Worm (Caenorhabditis elegans) whole organism, L4 larva: ENCODE data around the gene Y41D4B.4.

Source experiments
- F37D6.2 ChIP-seq: sonication (generic microtip); optimal IDR thresholded peaks from 2 replicates; lab custom pipeline; 2016; ENCODE audit warnings: mild to moderate bottlenecking, missing genetic modification characterization, missing compliant biosample characterization
- F49E8.2 ChIP-seq: sonication (generic microtip); optimal IDR thresholded peaks from 2 replicates; lab custom pipeline; 2016; ENCODE audit warnings: missing compliant biosample characterization, mild to moderate bottlenecking, missing genetic modification characterization, borderline replicate concordance
- T20F7.1 ChIP-seq: fragments of 200-800 bp; sonication (Bioruptor generic); optimal IDR thresholded peaks from 2 replicates; lab custom pipeline; 2018; ENCODE audit warnings: mild to moderate bottlenecking, missing genetic modification characterization, missing compliant biosample characterization
- Y105C5A.15 ChIP-seq: fragments of 200-800 bp; sonication (Bioruptor generic); IDR thresholded peaks from 2 replicates; pipeline ENCODE4 v1.3.6; 2022; ENCODE audit warnings: missing genetic modification characterization, missing compliant biosample characterization
- aha-1 ChIP-seq: fragments of 150-350 bp; peaks from one replicate; lab custom pipeline; 2014; ENCODE audit warnings: missing biosample characterization, missing genetic modification characterization
- ama-1 ChIP-seq: fragments of 150-350 bp; optimal IDR thresholded peaks from 2 replicates; lab custom pipeline; 2014; ENCODE audit warnings: inconsistent platforms, mixed read lengths
- arid-1 ChIP-seq: fragments of 200-800 bp; sonication (Bioruptor generic); conservative IDR thresholded peaks from 2 replicates; pipeline ENCODE4 v1.3.6; 2022; ENCODE audit warnings: missing genetic modification reagents, missing genetic modification characterization, missing compliant biosample characterization
- ceh-32 ChIP-seq: sonication (generic microtip); optimal IDR thresholded peaks from 2 replicates; lab custom pipeline; 2016; ENCODE audit warnings: mild to moderate bottlenecking, missing genetic modification characterization, missing compliant biosample characterization; ENCODE audit not compliant: poor library complexity
- ceh-82 ChIP-seq: sonication (generic microtip); optimal IDR thresholded peaks from 2 replicates; lab custom pipeline; 2017; ENCODE audit warnings: missing biosample characterization, missing genetic modification characterization
- ces-1 ChIP-seq: fragments of 150-350 bp; sonication (generic microtip); optimal IDR thresholded peaks from 4 replicates; lab custom pipeline; 2014; ENCODE audit warnings: missing biosample characterization, missing genetic modification reagents, missing genetic modification characterization
- cey-2 ChIP-seq: sonication (generic microtip); optimal IDR thresholded peaks from 3 replicates; lab custom pipeline; 2017; ENCODE audit warnings: missing genetic modification characterization, mild to moderate bottlenecking, missing compliant biosample characterization, antibody characterized with exemption, borderline replicate concordance; ENCODE audit not compliant: insufficient read depth
- daf-8 ChIP-seq: fragments of 200-800 bp; sonication (Bioruptor generic); IDR thresholded peaks from 2 replicates; pipeline ENCODE4 v1.3.6; 2022; ENCODE audit warnings: missing genetic modification characterization, missing compliant biosample characterization
- dmd-6 ChIP-seq: fragments of 200-800 bp; sonication (Bioruptor generic); IDR thresholded peaks from 2 replicates; pipeline ENCODE4 v1.3.6; 2022; ENCODE audit warnings: missing genetic modification reagents, missing genetic modification characterization, missing compliant biosample characterization
- dve-1 ChIP-seq: sonication (generic microtip); optimal IDR thresholded peaks from 2 replicates; lab custom pipeline; 2017; ENCODE audit warnings: antibody characterized with exemption, mild to moderate bottlenecking, missing genetic modification characterization, missing compliant biosample characterization; ENCODE audit not compliant: insufficient read depth
- hif-1 ChIP-seq, 2 experiments: sonication (generic microtip); optimal IDR thresholded peaks; 2 replicates each; lab custom pipeline; 2016 to 2017; ENCODE audit warnings: missing compliant biosample characterization in 2 of 2, missing genetic modification characterization in 2 of 2, missing genetic modification reagents in 2 of 2, missing genotype in 2 of 2, mild to moderate bottlenecking in 1 of 2
- hlh-11 ChIP-seq: fragments of 200-800 bp; sonication (Bioruptor generic); optimal IDR thresholded peaks from 2 replicates; lab custom pipeline; 2018; ENCODE audit warnings: mild to moderate bottlenecking, missing genetic modification characterization, missing compliant biosample characterization
- hlh-30 ChIP-seq: sonication (generic microtip); optimal IDR thresholded peaks from 2 replicates; lab custom pipeline; 2017; ENCODE audit warnings: antibody characterized with exemption, mild to moderate bottlenecking, missing genetic modification characterization, missing compliant biosample characterization; ENCODE audit not compliant: insufficient read depth
- jun-1 ChIP-seq: fragments of 150-350 bp; optimal IDR thresholded peaks from 2 replicates; lab custom pipeline; 2014; ENCODE audit warnings: missing biosample characterization, missing genetic modification reagents, missing genetic modification characterization
- lim-7 ChIP-seq: fragments of 200-800 bp; sonication (Bioruptor generic); IDR thresholded peaks from 2 replicates; pipeline ENCODE4 v1.3.6; 2022; ENCODE audit warnings: missing genetic modification characterization, missing compliant biosample characterization
- lin-1 ChIP-seq: fragments of 200-800 bp; sonication (Bioruptor generic); IDR thresholded peaks from 2 replicates; pipeline ENCODE4 v1.3.6; 2022; ENCODE audit warnings: missing genetic modification reagents, missing genetic modification characterization, missing compliant biosample characterization
- lin-15B ChIP-seq: fragments of 150-350 bp; sonication (generic microtip); optimal IDR thresholded peaks from 3 replicates; lab custom pipeline; 2014; ENCODE audit warnings: missing biosample characterization, missing genetic modification characterization
- lin-29 ChIP-seq: fragments of 200-800 bp; sonication (Bioruptor generic); IDR thresholded peaks from 2 replicates; pipeline ENCODE4 v1.3.6; 2022; ENCODE audit warnings: missing genetic modification reagents, missing genetic modification characterization, missing compliant biosample characterization
- lin-38 ChIP-seq: fragments of 200-800 bp; sonication (Bioruptor generic); IDR thresholded peaks from 2 replicates; pipeline ENCODE4 v1.3.6; 2022; ENCODE audit warnings: missing genetic modification reagents, missing genetic modification characterization, missing compliant biosample characterization
- lsy-2 ChIP-seq, 2 experiments: fragments of 150-350 bp in 1 of 2; sonication (generic microtip) in 1 of 2; optimal IDR thresholded peaks; 2 replicates each; lab custom pipeline; 2014 to 2017; ENCODE audit warnings: missing biosample characterization in 2 of 2, missing genetic modification characterization in 2 of 2
- madf-5 ChIP-seq, 2 experiments: fragments of 200-800 bp; sonication (Bioruptor generic); IDR thresholded peaks; 2 replicates each; pipeline ENCODE4 v1.3.6; 2022; ENCODE audit warnings: missing compliant biosample characterization in 2 of 2, missing genetic modification characterization in 2 of 2
- mdl-1 ChIP-seq, 2 experiments: fragments of 150-350 bp in 1 of 2; sonication (generic microtip) in 1 of 2; optimal IDR thresholded peaks; 2 replicates each; lab custom pipeline; 2014 to 2017; ENCODE audit warnings: missing biosample characterization in 2 of 2, missing genetic modification characterization in 2 of 2
- mdt-29 ChIP-seq: fragments of 200-800 bp; sonication (Bioruptor generic); IDR thresholded peaks from 2 replicates; pipeline ENCODE4 v1.3.6; 2022; ENCODE audit warnings: missing genetic modification reagents, missing genetic modification characterization, missing compliant biosample characterization
- mep-1 ChIP-seq: fragments of 150-350 bp; sonication (generic microtip); optimal IDR thresholded peaks from 3 replicates; lab custom pipeline; 2014; ENCODE audit warnings: missing biosample characterization, missing genetic modification characterization
- mes-2 ChIP-seq: sonication (generic microtip); optimal IDR thresholded peaks from 2 replicates; lab custom pipeline; 2016; ENCODE audit warnings: missing genotype, mild to moderate bottlenecking, missing genetic modification characterization, missing compliant biosample characterization; ENCODE audit not compliant: poor library complexity, severe bottlenecking
- nhr-10 ChIP-seq: fragments of 150-350 bp; optimal IDR thresholded peaks from 2 replicates; lab custom pipeline; 2014; ENCODE audit warnings: missing biosample characterization, missing genetic modification characterization
- nhr-11 ChIP-seq: fragments of 150-350 bp; optimal IDR thresholded peaks from 2 replicates; lab custom pipeline; 2014; ENCODE audit warnings: missing biosample characterization, missing genetic modification characterization
- nhr-25 ChIP-seq: sonication (generic microtip); optimal IDR thresholded peaks from 2 replicates; lab custom pipeline; 2017; ENCODE audit warnings: missing genetic modification characterization, mild to moderate bottlenecking, missing compliant biosample characterization, antibody characterized with exemption, moderate library complexity, borderline replicate concordance; ENCODE audit not compliant: insufficient read depth
- nhr-28 ChIP-seq: fragments of 150-350 bp; optimal IDR thresholded peaks from 2 replicates; lab custom pipeline; 2014; ENCODE audit warnings: missing biosample characterization, missing genetic modification characterization
- nhr-41 ChIP-seq: fragments of 200-800 bp; sonication (Bioruptor generic); IDR thresholded peaks from 2 replicates; pipeline ENCODE4 v1.3.6; 2022; ENCODE audit warnings: missing genetic modification reagents, missing genetic modification characterization, missing compliant biosample characterization
- nhr-42 ChIP-seq: fragments of 200-800 bp; sonication (Bioruptor generic); IDR thresholded peaks from 2 replicates; pipeline ENCODE4 v1.3.6; 2022; ENCODE audit warnings: missing genetic modification characterization, missing compliant biosample characterization
- nhr-76 ChIP-seq: fragments of 150-350 bp; optimal IDR thresholded peaks from 2 replicates; lab custom pipeline; 2014; ENCODE audit warnings: missing biosample characterization, missing genetic modification characterization
- nhr-77 ChIP-seq: fragments of 150-350 bp; optimal IDR thresholded peaks from 2 replicates; lab custom pipeline; 2014; ENCODE audit warnings: missing biosample characterization, missing genetic modification characterization
- pha-4 ChIP-seq, 2 experiments: fragments of 150-350 bp in 1 of 2; fragments of 200-800 bp in 1 of 2; sonication (Bioruptor generic) in 1 of 2; IDR thresholded peaks in 1 of 2; optimal IDR thresholded peaks in 1 of 2; 2 replicates each; pipeline versions ENCODE4 v1.3.6 to Lab custom; 2014 to 2022; ENCODE audit warnings: missing genetic modification characterization in 2 of 2, missing genetic modification reagents in 2 of 2, missing biosample characterization in 1 of 2, missing compliant biosample characterization in 1 of 2
- php-3 ChIP-seq: fragments of 200-800 bp; sonication (Bioruptor generic); IDR thresholded peaks from 2 replicates; pipeline ENCODE4 v1.3.6; 2022; ENCODE audit warnings: missing genetic modification reagents, missing genetic modification characterization, missing compliant biosample characterization
- saeg-2 ChIP-seq: fragments of 200-800 bp; sonication (Bioruptor generic); IDR thresholded peaks from 2 replicates; pipeline ENCODE4 v1.3.6; 2022; ENCODE audit warnings: missing genetic modification reagents, missing genetic modification characterization, missing compliant biosample characterization
- snpc-4 ChIP-seq: fragments of 150-350 bp; optimal IDR thresholded peaks from 2 replicates; lab custom pipeline; 2014; ENCODE audit warnings: missing biosample characterization, missing genetic modification characterization
- spr-1 ChIP-seq: sonication (generic microtip); optimal IDR thresholded peaks from 2 replicates; lab custom pipeline; 2016; ENCODE audit warnings: mild to moderate bottlenecking, missing genetic modification characterization, missing compliant biosample characterization
- unc-39 ChIP-seq: sonication (generic microtip); optimal IDR thresholded peaks from 2 replicates; lab custom pipeline; 2017; ENCODE audit warnings: missing biosample characterization, missing genetic modification characterization
- unc-62 ChIP-seq, 3 experiments: fragments of 150-350 bp in 1 of 3; sonication (generic microtip); optimal IDR thresholded peaks in 2 of 3; peaks in 1 of 3; 1 replicate in 1 of 3; 2 replicates in 2 of 3; lab custom pipeline; 2014 to 2017; ENCODE audit warnings: missing biosample characterization in 3 of 3, missing genetic modification characterization in 3 of 3, missing genetic modification reagents in 3 of 3, missing genotype in 1 of 3
- zip-2 ChIP-seq: fragments of 150-350 bp; optimal IDR thresholded peaks from 2 replicates; lab custom pipeline; 2014; ENCODE audit warnings: missing biosample characterization, missing genetic modification characterization
- ztf-11 ChIP-seq: fragments of 150-350 bp; optimal IDR thresholded peaks from 2 replicates; lab custom pipeline; 2014; ENCODE audit warnings: missing biosample characterization, missing genetic modification characterization

The Y41D4B.4 gene

DNA sequence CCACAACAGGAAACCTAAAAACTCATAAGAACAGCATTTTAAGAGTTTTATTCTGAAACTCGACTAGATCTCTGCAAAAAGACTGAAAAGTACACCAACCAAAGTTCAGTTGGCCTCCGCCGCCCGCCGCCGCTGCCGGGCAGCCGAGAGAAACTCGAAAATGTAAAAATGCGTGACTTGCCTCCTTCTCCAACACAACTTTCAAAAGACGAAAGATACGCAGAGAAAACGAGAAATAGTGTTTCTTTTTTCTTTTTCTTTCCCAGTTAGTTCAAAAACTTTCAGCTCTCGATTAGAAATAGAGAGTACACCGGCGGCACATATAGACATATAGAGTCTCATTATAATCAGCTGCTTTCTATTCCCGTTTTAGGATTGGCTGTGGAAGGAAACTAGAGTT lies 10.1 kb upstream of the Y41D4B.4 start:
- TF ChIP-seq jun-1 (tag; lab: Kevin White, UChicago) (no peak), dve-1 (tag; lab: Kevin White, UChicago) (peak; percentile 55), lin-29 (GFP tag; lab: Robert Waterston, UW) (no peak), mdl-1 (tag; optimal IDR thresholded peaks at IDR 0.05; lab: Kevin White, UChicago) (peak in 1 of 2 experiments; percentile 67), lin-38 (GFP tag; lab: Robert Waterston, UW) (no peak; the same call in 1 of the 2 replicates), F49E8.2 (tag; lab: Kevin White, UChicago) (no peak), lin-1 (GFP tag; lab: Robert Waterston, UW) (no peak), F37D6.2 (tag; lab: Kevin White, UChicago) (no peak), mep-1 (tag; lab: Kevin White, UChicago) (peak; percentile 60), dmd-6 (GFP tag; lab: Robert Waterston, UW) (peak; percentile 81), saeg-2 (no peak), nhr-10 (tag; lab: Kevin White, UChicago) (no peak), hif-1 (tag; optimal IDR thresholded peaks at IDR 0.05; lab: Kevin White, UChicago) (peak in 1 of 2 experiments; percentile 44), aha-1 (tag; lab: Kevin White, UChicago) (peak; percentile 78), hlh-30 (tag; lab: Kevin White, UChicago) (peak; percentile 79), nhr-42 (GFP tag; lab: Robert Waterston, UW) (no peak), ama-1 (peak; percentile 11), nhr-25 (tag; lab: Kevin White, UChicago) (no peak), nhr-77 (tag; lab: Kevin White, UChicago) (peak; percentile 0), unc-62 (GFP tag; optimal IDR thresholded peaks at IDR 0.05 in 1 of 2; lab: Kevin White, UChicago) (peak in 1 of 2 experiments; percentile 36), unc-62 (tag; optimal IDR thresholded peaks at IDR 0.05; lab: Kevin White, UChicago) (no peak), madf-5 (GFP tag; IDR thresholded peaks at IDR 0.05; lab: Robert Waterston, UW) (no peak), mdt-29 (GFP tag; lab: Robert Waterston, UW) (no peak), ztf-11 (tag; lab: Kevin White, UChicago) (no peak), zip-2 (tag; lab: Kevin White, UChicago) (no peak), nhr-11 (tag; lab: Kevin White, UChicago) (peak; percentile 10), Y105C5A.15 (no peak), unc-39 (tag; lab: Kevin White, UChicago) (no peak), nhr-76 (tag; lab: Kevin White, UChicago) (no peak), spr-1 (tag; lab: Kevin White, UChicago) (no peak), arid-1 (GFP tag; lab: Robert Waterston, UW) (no peak), snpc-4 (tag; lab: Kevin White, UChicago) (no peak), nhr-41 (GFP tag; lab: Robert Waterston, UW) (no peak), pha-4 (GFP tag; IDR thresholded peaks at IDR 0.05; lab: Robert Waterston, UW) (no peak), pha-4 (tag; optimal IDR thresholded peaks at IDR 0.05; lab: Kevin White, UChicago) (no peak), lin-15B (tag; lab: Kevin White, UChicago) (no peak), php-3 (GFP tag; lab: Robert Waterston, UW) (no peak), lsy-2 (tag; optimal IDR thresholded peaks at IDR 0.05; lab: Kevin White, UChicago) (peak in 1 of 2 experiments; percentile 54), ceh-32 (tag; lab: Kevin White, UChicago) (no peak), ceh-82 (tag; lab: Kevin White, UChicago) (no peak), mes-2 (tag; lab: Kevin White, UChicago) (no peak), T20F7.1 (GFP tag; lab: Kevin White, UChicago) (peak; percentile 50), cey-2 (no peak), hlh-11 (peak; percentile 69), ces-1 (GFP tag; lab: Kevin White, UChicago) (no peak), nhr-28 (tag; lab: Kevin White, UChicago) (peak; percentile 59), daf-8 (GFP tag; lab: Robert Waterston, UW) (no peak), lim-7 (no peak)
- TF ChIP-seq, all 104 proteins: peak for 15
